Fruit fly (Drosophila melanogaster) whole organism: Measurements from ENCODE around the gene CG3604.

Source experiments
- CG8478 ChIP-seq: fragments of >200 bp; optimal IDR thresholded peaks from 2 replicates; lab custom pipeline; 2018; ENCODE audit warnings: inconsistent platforms
- Dll ChIP-seq: fragments of >200 bp; optimal IDR thresholded peaks from 2 replicates; lab custom pipeline; 2017
- EcR ChIP-seq, 2 experiments: fragments of >200 bp; optimal IDR thresholded peaks; 2 replicates each; lab custom pipeline; 2017; ENCODE audit warnings: missing biosample characterization in 2 of 2, missing genetic modification characterization in 2 of 2, missing genetic modification reagents in 2 of 2
- pan ChIP-seq: fragments of >200 bp; optimal IDR thresholded peaks from 2 replicates; lab custom pipeline; 2017
- psq ChIP-seq: fragments of >200 bp; optimal IDR thresholded peaks from 2 replicates; lab custom pipeline; 2017
- usp ChIP-seq: fragments of >200 bp; optimal IDR thresholded peaks from 2 replicates; lab custom pipeline; 2017; ENCODE audit warnings: missing biosample characterization, missing genetic modification characterization, mixed read lengths

The CG3604 gene

DNA sequence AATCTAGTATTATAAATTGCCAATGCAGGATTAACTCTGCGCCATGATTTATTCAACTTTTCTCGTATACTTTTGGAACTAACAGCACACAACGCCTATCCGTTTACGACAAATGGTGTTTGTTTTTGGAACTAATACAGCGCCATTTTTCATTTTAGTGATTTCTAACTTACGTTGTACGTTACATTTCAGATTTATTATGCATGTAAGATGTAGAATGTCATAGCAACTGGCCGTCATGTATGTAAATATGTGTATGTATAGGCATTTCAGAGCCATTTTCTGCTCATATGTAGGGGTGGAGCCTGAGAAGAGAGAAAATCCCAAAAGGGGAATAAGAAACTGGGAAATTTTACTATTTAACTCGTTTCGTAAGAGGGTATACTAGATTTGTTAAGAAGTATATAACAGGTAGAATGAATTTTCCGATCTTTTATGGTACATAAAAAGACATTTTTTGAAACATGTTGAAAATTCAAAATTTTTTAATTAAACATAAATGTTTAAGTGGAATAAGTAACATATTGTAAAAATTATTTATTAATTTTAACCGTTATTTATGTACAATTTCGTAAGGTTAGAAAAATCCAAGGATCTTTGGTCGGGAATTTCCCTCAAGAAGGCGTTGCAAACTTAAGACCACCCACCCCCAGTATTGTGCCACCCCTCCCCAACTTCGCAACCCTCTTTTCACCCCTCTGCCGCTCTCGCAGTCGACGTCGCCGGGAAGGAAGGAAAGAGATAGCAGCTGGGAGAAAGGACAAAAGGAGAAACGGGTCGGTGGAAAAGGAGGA lies 40.1 kb downstream of the CG3604 start:
- TF ChIP-seq psq (lab: Kevin White, UChicago) (no peak), pan (lab: Kevin White, UChicago) (no peak), usp (GFP tag; lab: Kevin White, UChicago) (no peak), CG8478 (no peak)

DNA sequence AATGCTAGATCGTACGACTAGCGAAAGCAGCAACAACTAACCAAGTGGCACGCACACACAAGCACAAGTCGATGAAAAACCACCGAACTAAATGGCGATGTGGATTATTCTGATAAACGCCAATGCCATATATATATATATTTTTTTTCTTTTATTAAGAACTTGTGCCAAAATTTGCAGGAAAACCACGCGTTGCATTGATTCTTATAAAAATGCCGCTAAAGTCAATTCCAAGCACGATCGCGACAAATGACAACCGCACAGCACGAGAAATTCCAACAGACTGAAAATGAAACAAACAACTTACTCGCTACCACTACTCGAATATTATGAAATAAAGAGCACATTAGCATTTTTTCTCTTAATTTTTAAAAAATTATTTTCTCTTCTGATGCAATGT lies 41.0 kb downstream of the CG3604 start, which contains the start of gene for:
TSS of gene for (minus strand) at position 287 of the 400 bp plus-strand sequence.
- TF ChIP-seq psq (lab: Kevin White, UChicago) (no peak), pan (lab: Kevin White, UChicago) (no peak), Dll (lab: Kevin White, UChicago) (no peak), CG8478 (no peak), EcR (GFP tag; optimal IDR thresholded peaks at IDR 0.05; lab: Kevin White, UChicago) (no peak), usp (GFP tag; lab: Kevin White, UChicago) (no peak)

DNA sequence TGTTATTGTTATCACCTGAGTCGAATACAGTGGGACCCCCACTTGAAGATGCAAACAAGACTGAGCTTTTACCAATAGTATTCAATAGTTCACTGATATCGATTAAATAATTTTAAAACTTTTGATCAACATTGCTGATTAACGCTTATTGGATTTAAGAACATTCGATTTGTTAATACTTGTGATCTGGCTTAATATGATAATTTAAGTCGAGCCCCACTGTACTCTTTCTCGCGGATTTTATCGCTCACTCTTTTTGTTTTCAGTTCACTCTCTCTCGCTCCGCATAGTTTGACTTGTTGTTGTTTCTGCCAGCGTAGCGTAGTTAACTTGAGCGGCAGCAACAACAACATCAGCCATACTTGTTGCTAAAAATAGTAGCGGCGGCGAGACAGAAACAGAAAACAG lies 42.0 kb downstream of the CG3604 start:
- TF ChIP-seq EcR (GFP tag; optimal IDR thresholded peaks at IDR 0.05; lab: Kevin White, UChicago): no peak
- TF ChIP-seq CG8478: no peak

DNA sequence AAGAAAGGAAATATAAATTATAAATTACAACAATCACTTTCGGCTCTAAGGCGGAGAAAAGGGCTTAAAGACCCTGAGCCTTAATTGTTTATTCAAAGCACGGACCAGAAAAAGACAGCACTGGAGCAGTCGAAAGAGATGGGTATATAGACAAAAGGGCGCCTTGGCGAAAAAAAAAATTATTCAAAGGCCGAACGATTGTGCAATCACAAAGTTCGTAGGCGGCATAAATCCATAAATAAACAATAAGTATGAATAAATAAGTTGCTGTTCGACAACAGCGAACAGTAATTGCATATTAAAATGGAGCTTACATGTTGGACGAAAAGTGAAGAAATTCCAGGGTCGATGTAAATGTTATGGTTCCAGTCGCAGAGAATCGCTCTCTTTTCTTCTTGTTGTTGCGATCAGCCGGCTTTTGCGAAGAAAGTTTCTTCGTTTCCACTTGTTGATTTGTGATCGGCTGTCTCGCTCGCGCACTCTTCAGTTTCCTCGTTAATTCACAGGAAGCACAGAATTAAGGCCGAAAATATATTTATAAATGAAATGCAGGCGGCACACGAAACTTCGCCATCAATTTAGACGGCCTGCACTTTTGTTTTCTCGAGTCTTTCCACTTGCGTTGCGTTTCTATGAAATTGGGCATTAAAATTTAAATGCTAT lies 42.6 kb downstream of the CG3604 start:
- TF ChIP-seq pan (lab: Kevin White, UChicago): no peak
- no peak for TF ChIP-seq usp (GFP tag; lab: Kevin White, UChicago)
- TF ChIP-seq psq (lab: Kevin White, UChicago): no peak
- TF ChIP-seq EcR (GFP tag; optimal IDR thresholded peaks at IDR 0.05; lab: Kevin White, UChicago): no peak
- no peak for TF ChIP-seq Dll (lab: Kevin White, UChicago)
- no peak for TF ChIP-seq CG8478

DNA sequence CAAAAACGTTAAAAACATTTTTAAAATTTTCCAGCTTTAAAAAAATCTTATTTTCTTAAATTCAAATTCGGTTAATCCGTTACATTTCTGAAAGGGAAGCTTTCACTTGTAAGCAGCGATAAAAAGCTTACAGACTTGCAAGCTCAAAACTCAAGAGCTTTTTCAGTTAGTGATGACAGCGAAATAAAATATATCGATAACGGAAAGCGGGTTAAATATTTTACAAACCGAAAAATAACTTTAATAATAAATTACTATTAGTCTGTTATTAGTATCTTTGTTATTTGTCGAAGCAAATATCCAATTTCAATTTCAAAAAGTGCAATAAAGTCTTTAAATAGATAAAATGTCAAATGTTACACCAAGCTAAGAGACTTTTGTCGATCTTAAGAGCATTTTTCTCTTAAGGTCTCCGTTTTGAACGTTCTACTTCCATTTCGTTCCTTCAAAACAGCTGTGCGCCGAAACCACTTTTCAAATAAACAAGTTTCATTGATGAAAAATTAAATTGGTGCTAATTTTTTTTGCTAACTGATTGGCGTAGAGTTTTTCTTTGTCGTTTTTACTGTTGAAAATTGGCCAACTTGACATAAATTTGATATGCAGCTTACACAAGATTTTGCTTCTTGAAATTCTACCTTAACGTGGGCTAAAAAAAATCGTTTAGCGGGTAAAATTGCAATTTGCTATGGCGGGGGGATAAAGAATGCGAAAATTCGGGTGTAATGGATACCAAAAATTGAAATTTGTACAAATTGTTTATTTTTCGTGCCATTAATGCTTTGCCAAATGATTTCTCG lies 49.3 kb downstream of the CG3604 start:
- no peak for TF ChIP-seq usp (GFP tag; lab: Kevin White, UChicago)
- TF ChIP-seq CG8478: no peak
- TF ChIP-seq pan (lab: Kevin White, UChicago): no peak
- TF ChIP-seq Dll (lab: Kevin White, UChicago): no peak
- no peak for TF ChIP-seq psq (lab: Kevin White, UChicago)
- no peak for TF ChIP-seq EcR (GFP tag; optimal IDR thresholded peaks at IDR 0.05; lab: Kevin White, UChicago)

DNA sequence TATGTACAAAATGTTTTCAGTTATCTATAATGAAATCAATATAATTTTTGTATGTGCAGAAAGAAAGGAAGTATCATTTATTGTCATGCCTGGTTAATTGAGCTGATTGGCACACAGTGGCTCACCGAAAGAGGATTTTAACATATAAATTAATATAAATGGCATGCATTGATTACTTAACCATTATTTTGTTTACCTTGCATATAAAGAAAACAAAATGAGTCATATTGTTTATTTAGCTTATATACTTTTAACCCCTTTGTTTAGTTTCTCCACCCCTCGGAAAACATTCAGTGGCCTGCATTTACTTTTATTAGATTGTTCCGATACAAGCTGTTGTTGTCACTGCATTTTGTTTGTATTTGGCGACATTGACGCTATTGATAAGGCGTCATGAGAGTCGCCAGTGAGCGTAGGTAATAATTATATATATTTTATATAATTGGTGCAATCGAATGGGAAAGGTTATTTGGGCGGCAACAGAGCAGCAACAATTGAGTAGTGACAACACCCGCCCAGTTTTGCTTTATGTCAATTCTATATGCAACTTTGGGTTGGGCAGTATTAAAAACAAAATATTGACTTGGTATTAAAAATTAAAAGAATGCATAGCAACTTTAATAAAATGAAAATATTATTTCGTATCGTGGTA lies 50.0 kb downstream of the CG3604 start:
- no peak for TF ChIP-seq pan (lab: Kevin White, UChicago)
